Fruit fly (Drosophila melanogaster) whole organism, embryonic: Measurements from ENCODE around the gene Jupiter.

Experiments
- Awh ChIP-seq: fragments of 200-800 bp; sonication (Bioruptor generic); IDR thresholded peaks from 2 replicates; pipeline ENCODE4, ENCODE4 v1.3.6; 2022; ENCODE audit warnings: missing biosample characterization, missing genetic modification characterization
- CG10147 ChIP-seq: fragments of 200-800 bp; sonication (Bioruptor generic); optimal IDR thresholded peaks from 2 replicates; lab custom pipeline; 2019; ENCODE audit warnings: missing biosample characterization, mild to moderate bottlenecking, missing genetic modification characterization, moderate library complexity
- CG10654 ChIP-seq: fragments of 200-800 bp; sonication (Bioruptor generic); optimal IDR thresholded peaks from 2 replicates; lab custom pipeline; 2016; ENCODE audit warnings: missing biosample characterization, missing genetic modification characterization
- CG11398 ChIP-seq: fragments of 200-800 bp; sonication (Bioruptor generic); optimal IDR thresholded peaks from 2 replicates; lab custom pipeline; 2016; ENCODE audit warnings: missing biosample characterization, missing genetic modification characterization
- CG12391 ChIP-seq: fragments of 200-800 bp; sonication (Bioruptor generic); optimal IDR thresholded peaks from 3 replicates; lab custom pipeline; 2018; ENCODE audit warnings: missing biosample characterization, mild to moderate bottlenecking, missing genetic modification characterization, moderate library complexity
- CG12769 ChIP-seq: fragments of 200-800 bp; sonication (Bioruptor generic); optimal IDR thresholded peaks from 2 replicates; lab custom pipeline; 2019; ENCODE audit warnings: missing biosample characterization, mild to moderate bottlenecking, missing genetic modification characterization, moderate library complexity
- CG14441 ChIP-seq: fragments of 200-800 bp; sonication (Bioruptor generic); IDR thresholded peaks from 2 replicates; pipeline ENCODE4 v1.3.6; 2022; ENCODE audit warnings: missing biosample characterization, missing genetic modification characterization
- CG15011 ChIP-seq: fragments of 200-800 bp; sonication (Bioruptor generic); optimal IDR thresholded peaks from 3 replicates; lab custom pipeline; 2018; ENCODE audit warnings: missing biosample characterization, mild to moderate bottlenecking, missing genetic modification characterization
- CG1832 ChIP-seq: fragments of 200-800 bp; sonication (Bioruptor generic); optimal IDR thresholded peaks from 2 replicates; lab custom pipeline; 2017; ENCODE audit warnings: missing biosample characterization, mild to moderate bottlenecking, missing genetic modification characterization, inconsistent platforms
- CG2678 ChIP-seq: fragments of 200-800 bp; sonication (Bioruptor generic); optimal IDR thresholded peaks from 3 replicates; lab custom pipeline; 2019; ENCODE audit warnings: missing biosample characterization, mild to moderate bottlenecking, missing genetic modification characterization, moderate library complexity
- CG30020 ChIP-seq: fragments of 200-800 bp; optimal IDR thresholded peaks from 2 replicates; lab custom pipeline; 2019; ENCODE audit warnings: missing biosample characterization, mild to moderate bottlenecking, missing genetic modification characterization, moderate library complexity
- CG31224 ChIP-seq: fragments of 200-800 bp; sonication (Bioruptor generic); IDR thresholded peaks from 2 replicates; pipeline ENCODE4 v1.3.6; 2022; ENCODE audit warnings: missing biosample characterization, missing genetic modification characterization
- CG3163 ChIP-seq: fragments of 200-800 bp; sonication (Bioruptor generic); optimal IDR thresholded peaks from 3 replicates; lab custom pipeline; 2016; ENCODE audit warnings: missing biosample characterization, missing genetic modification characterization
- CG32772 ChIP-seq: fragments of 200-800 bp; sonication (Bioruptor generic); IDR thresholded peaks from 2 replicates; pipeline ENCODE4 v1.3.6; 2022; ENCODE audit warnings: missing biosample characterization, missing genetic modification characterization
- CG3281 ChIP-seq: fragments of 200-800 bp; sonication (Bioruptor generic); optimal IDR thresholded peaks from 3 replicates; lab custom pipeline; 2017; ENCODE audit warnings: missing biosample characterization, mild to moderate bottlenecking, missing genetic modification characterization
- CG33213 ChIP-seq: fragments of 200-800 bp; sonication (Bioruptor generic); optimal IDR thresholded peaks from 3 replicates; lab custom pipeline; 2016; ENCODE audit warnings: missing biosample characterization, missing genetic modification characterization
- CG3847 ChIP-seq: fragments of 200-800 bp; sonication (Bioruptor generic); IDR thresholded peaks from 2 replicates; pipeline ENCODE4 v1.3.6; 2022; ENCODE audit warnings: missing biosample characterization, missing genetic modification characterization
- CG43689 ChIP-seq: fragments of 200-800 bp; sonication (Bioruptor generic); IDR thresholded peaks from 2 replicates; pipeline ENCODE4 v1.3.6; 2022; ENCODE audit warnings: missing biosample characterization, missing genetic modification characterization
- CG7556 ChIP-seq: fragments of 200-800 bp; sonication (Bioruptor generic); optimal IDR thresholded peaks from 2 replicates; lab custom pipeline; 2017; ENCODE audit warnings: missing biosample characterization, mild to moderate bottlenecking, missing genetic modification characterization
- CTCF ChIP-seq: fragments of 200-800 bp; sonication (Bioruptor generic); optimal IDR thresholded peaks from 2 replicates; lab custom pipeline; 2017; ENCODE audit warnings: missing biosample characterization, mild to moderate bottlenecking, missing genetic modification characterization, moderate library complexity
- D ChIP-seq, 2 experiments: fragments of 200-800 bp in 1 of 2; fragments of >200 bp in 1 of 2; sonication (Bioruptor generic) in 1 of 2; optimal IDR thresholded peaks; 2 replicates in 1 of 2; 3 replicates in 1 of 2; lab custom pipeline; 2017; ENCODE audit warnings: mild to moderate bottlenecking in 1 of 2, missing biosample characterization in 1 of 2, missing genetic modification characterization in 1 of 2, missing genetic modification reagents in 1 of 2
- Dip3 ChIP-seq: fragments of 200-800 bp; sonication (Bioruptor generic); optimal IDR thresholded peaks from 3 replicates; lab custom pipeline; 2016; ENCODE audit warnings: missing biosample characterization, missing genetic modification characterization
- Fer1 ChIP-seq: fragments of 200-800 bp; sonication (Bioruptor generic); optimal IDR thresholded peaks from 2 replicates; lab custom pipeline; 2017; ENCODE audit warnings: missing biosample characterization, mild to moderate bottlenecking, missing genetic modification characterization
- Hsf ChIP-seq: fragments of 200-800 bp; sonication (Bioruptor generic); optimal IDR thresholded peaks from 3 replicates; lab custom pipeline; 2016; ENCODE audit warnings: missing biosample characterization, missing genetic modification characterization
- MBD-R2 ChIP-seq: fragments of 200-800 bp; sonication (Bioruptor generic); IDR thresholded peaks from 2 replicates; pipeline ENCODE4 v1.3.6; 2022; ENCODE audit warnings: missing biosample characterization, missing genetic modification characterization
- Max ChIP-seq: fragments of 200-800 bp; sonication (Bioruptor generic); optimal IDR thresholded peaks from 2 replicates; lab custom pipeline; 2016; ENCODE audit warnings: missing biosample characterization, mild to moderate bottlenecking, missing genetic modification characterization
- Meics ChIP-seq: fragments of 200-800 bp; sonication (Bioruptor generic); optimal IDR thresholded peaks from 2 replicates; lab custom pipeline; 2017; ENCODE audit warnings: missing biosample characterization, mild to moderate bottlenecking, missing genetic modification characterization
- Scr ChIP-seq: fragments of 200-800 bp; sonication (Bioruptor generic); IDR thresholded peaks from 2 replicates; pipeline ENCODE4 v1.3.6; 2022; ENCODE audit warnings: missing biosample characterization, missing genetic modification characterization; ENCODE audit not compliant: partially characterized antibody
- amos ChIP-seq: fragments of 200-800 bp; sonication (Bioruptor generic); IDR thresholded peaks from 2 replicates; pipeline ENCODE4 v1.3.6; 2022; ENCODE audit warnings: missing biosample characterization, missing genetic modification characterization; ENCODE audit not compliant: partially characterized antibody
- aop ChIP-seq: fragments of 200-800 bp; sonication (Bioruptor generic); IDR thresholded peaks from 2 replicates; pipeline ENCODE4 v1.3.6; 2022; ENCODE audit warnings: missing biosample characterization, missing genetic modification characterization
- cas ChIP-seq: fragments of 200-800 bp; sonication (Bioruptor generic); IDR thresholded peaks from 2 replicates; pipeline ENCODE4 v1.3.6; 2022; ENCODE audit warnings: missing biosample characterization, missing genetic modification characterization
- crp ChIP-seq, 2 experiments: fragments of 200-800 bp; sonication (Bioruptor generic); optimal IDR thresholded peaks; 2 replicates in 1 of 2; 3 replicates in 1 of 2; lab custom pipeline; 2017; ENCODE audit warnings: missing biosample characterization in 2 of 2, missing genetic modification characterization in 2 of 2, mild to moderate bottlenecking in 1 of 2, moderate library complexity in 1 of 2
- eve ChIP-seq, 2 experiments: fragments of >200 bp; optimal IDR thresholded peaks; 2 replicates each; lab custom pipeline; 2017; ENCODE audit warnings: missing biosample characterization in 2 of 2, missing genetic modification characterization in 2 of 2
- fd96Cb ChIP-seq: fragments of 200-800 bp; sonication (Bioruptor generic); optimal IDR thresholded peaks from 2 replicates; lab custom pipeline; 2018; ENCODE audit warnings: missing biosample characterization, mild to moderate bottlenecking, missing genetic modification characterization, moderate library complexity
- gfzf ChIP-seq: fragments of 200-800 bp; sonication (Bioruptor generic); optimal IDR thresholded peaks from 2 replicates; lab custom pipeline; 2016; ENCODE audit warnings: missing biosample characterization, mild to moderate bottlenecking, missing genetic modification characterization, moderate library complexity
- jigr1 ChIP-seq: fragments of 200-800 bp; sonication (Bioruptor generic); IDR thresholded peaks from 3 replicates; pipeline ENCODE4 v1.3.6; 2022; ENCODE audit warnings: missing biosample characterization, missing genetic modification characterization
- lab ChIP-seq: fragments of 200-800 bp; sonication (Bioruptor generic); optimal IDR thresholded peaks from 3 replicates; lab custom pipeline; 2017; ENCODE audit warnings: missing biosample characterization, missing genetic modification characterization, mild to moderate bottlenecking, moderate library complexity, missing genetic modification reagents
- lov ChIP-seq, 2 experiments: fragments of 200-800 bp in 1 of 2; fragments of >200 bp in 1 of 2; sonication (Bioruptor generic) in 1 of 2; IDR thresholded peaks in 1 of 2; optimal IDR thresholded peaks in 1 of 2; 2 replicates in 1 of 2; 3 replicates in 1 of 2; pipeline versions ENCODE4 v1.3.6 to Lab custom; 2017 to 2022; ENCODE audit warnings: missing biosample characterization in 1 of 2, missing genetic modification characterization in 1 of 2
- nau ChIP-seq: fragments of 200-800 bp; sonication (Bioruptor generic); optimal IDR thresholded peaks from 3 replicates; lab custom pipeline; 2017; ENCODE audit warnings: missing biosample characterization, mild to moderate bottlenecking, missing genetic modification characterization, missing genetic modification reagents
- nom ChIP-seq: fragments of 200-800 bp; sonication (Bioruptor generic); optimal IDR thresholded peaks from 2 replicates; lab custom pipeline; 2017; ENCODE audit warnings: missing biosample characterization, missing genetic modification characterization, mild to moderate bottlenecking, moderate library complexity, missing genetic modification reagents
- oc ChIP-seq: fragments of 200-800 bp; sonication (Bioruptor generic); optimal IDR thresholded peaks from 2 replicates; lab custom pipeline; 2018; ENCODE audit warnings: missing biosample characterization, mild to moderate bottlenecking, missing genetic modification characterization, moderate library complexity
- otp ChIP-seq: fragments of 200-800 bp; sonication (Bioruptor generic); IDR thresholded peaks from 3 replicates; pipeline ENCODE4, ENCODE4 v1.3.6; 2022; ENCODE audit warnings: missing biosample characterization, missing genetic modification characterization
- salm ChIP-seq: fragments of 200-800 bp; sonication (Bioruptor generic); optimal IDR thresholded peaks from 2 replicates; lab custom pipeline; 2018; ENCODE audit warnings: missing biosample characterization, mild to moderate bottlenecking, missing genetic modification characterization
- sqz ChIP-seq: fragments of 200-800 bp; sonication (Bioruptor generic); optimal IDR thresholded peaks from 3 replicates; lab custom pipeline; 2018; ENCODE audit warnings: missing biosample characterization, mild to moderate bottlenecking, missing genetic modification characterization
- tx ChIP-seq: fragments of 200-800 bp; sonication (Bioruptor generic); optimal IDR thresholded peaks from 2 replicates; lab custom pipeline; 2016; ENCODE audit warnings: missing biosample characterization, missing genetic modification characterization
- usp ChIP-seq: fragments of >200 bp; optimal IDR thresholded peaks from 2 replicates; lab custom pipeline; 2017; ENCODE audit warnings: missing biosample characterization, missing genetic modification characterization
- vfl ChIP-seq: fragments of 200-800 bp; sonication (Bioruptor generic); optimal IDR thresholded peaks from 2 replicates; lab custom pipeline; 2016; ENCODE audit warnings: missing biosample characterization, missing genetic modification characterization

The Jupiter gene

dm6 chr3R:11562326-11563109, 57.2 kb downstream of the Jupiter start (continued):
- TF ChIP-seq CG10654 (GFP tag; lab: Kevin White, UChicago) (peak; percentile 92), MBD-R2 (peak; percentile 89), CG7556 (GFP tag; lab: Kevin White, UChicago) (peak; percentile 89), Meics (GFP tag; lab: Kevin White, UChicago) (peak; percentile 96), CG1832 (GFP tag; lab: Kevin White, UChicago) (no peak), CG12769 (tag; lab: Kevin White, UChicago) (peak; percentile 95), amos (GFP tag; lab: Robert Waterston, UW) (no peak), Hsf (GFP tag; lab: Kevin White, UChicago) (peak; percentile 89), jigr1 (GFP tag; lab: Robert Waterston, UW) (peak; percentile 84; the same call in 2 of the 3 replicates), sqz (peak; percentile 97), oc (peak; percentile 85), Max (GFP tag; lab: Kevin White, UChicago) (peak; percentile 91), CG43689 (peak; percentile 81; the same call in 1 of the 2 replicates), CG14441 (GFP tag; lab: Robert Waterston, UW) (peak; percentile 95), CG32772 (GFP tag; lab: Robert Waterston, UW) (peak; percentile 94), gfzf (GFP tag; lab: Kevin White, UChicago) (no peak), CTCF (GFP tag; lab: Kevin White, UChicago) (peak; percentile 39), lab (GFP tag; lab: Kevin White, UChicago) (peak; percentile 94), nau (GFP tag; lab: Kevin White, UChicago) (peak; percentile 91), tx (GFP tag; lab: Kevin White, UChicago) (peak; percentile 85), CG12391 (peak; percentile 86), CG15011 (peak; percentile 90), nom (peak; percentile 90), crp (GFP tag; optimal IDR thresholded peaks at IDR 0.05; lab: Kevin White, UChicago) (peak in 1 of 2 experiments; percentile 29), CG31224 (peak; percentile 86), CG30020 (tag; lab: Kevin White, UChicago) (peak; percentile 47), Awh (GFP tag; lab: Robert Waterston, UW) (peak; percentile 94), vfl (GFP tag; lab: Kevin White, UChicago) (peak; percentile 78), D (optimal IDR thresholded peaks at IDR 0.05; lab: Kevin White, UChicago) (no peak), D (GFP tag; optimal IDR thresholded peaks at IDR 0.05; lab: Kevin White, UChicago) (peak; percentile 81), CG3847 (GFP tag; lab: Robert Waterston, UW) (peak; percentile 89), CG10147 (GFP tag; lab: Kevin White, UChicago) (peak; percentile 90), CG3163 (GFP tag; lab: Kevin White, UChicago) (peak; percentile 70), eve (GFP tag; optimal IDR thresholded peaks at IDR 0.05; lab: Kevin White, UChicago) (peak in 1 of 2 experiments; percentile 94), Scr (GFP tag; lab: Robert Waterston, UW) (peak; percentile 23; the same call in 1 of the 2 replicates), usp (GFP tag; lab: Kevin White, UChicago) (no peak), CG11398 (GFP tag; lab: Kevin White, UChicago) (peak; percentile 81), otp (GFP tag; lab: Robert Waterston, UW) (peak; percentile 85), lov (optimal IDR thresholded peaks at IDR 0.05; lab: Kevin White, UChicago) (no peak), lov (GFP tag; IDR thresholded peaks at IDR 0.05; lab: Robert Waterston, UW) (peak; percentile 91), fd96Cb (peak; percentile 89), cas (GFP tag; lab: Robert Waterston, UW) (peak; percentile 85), CG2678 (tag; lab: Kevin White, UChicago) (peak; percentile 98), Fer1 (GFP tag; lab: Kevin White, UChicago) (peak; percentile 96), aop (GFP tag; lab: Robert Waterston, UW) (peak; percentile 70), CG33213 (GFP tag; lab: Kevin White, UChicago) (peak; percentile 84), salm (peak; percentile 72), Dip3 (GFP tag; lab: Kevin White, UChicago) (peak; percentile 88), CG3281 (GFP tag; lab: Kevin White, UChicago) (peak; percentile 94)
